Fruit fly (Drosophila melanogaster): ENCODE measurements around the gene pigeon.

The pigeon gene

dm6 chr2L:19191789-19192297 is 6.0 kb downstream of the pigeon start (continued):
- TF ChIP-seq gce (GFP tag; IDR thresholded peaks at IDR 0.05): 0 out of 3 replicates have a peak, but pooled peaks have one; percentile 30
- TF ChIP-seq odd (GFP tag; optimal IDR thresholded peaks at IDR 0.05): peak; percentile 67
- peak; percentile 26; the same call in 1 of the 2 replicates for TF ChIP-seq HLH3B (GFP tag; IDR thresholded peaks at IDR 0.05)
- peak; percentile 41 for TF ChIP-seq trem (tag; optimal IDR thresholded peaks at IDR 0.05)
- peak; percentile 67 for TF ChIP-seq Sox100B (GFP tag; optimal IDR thresholded peaks at IDR 0.05)
- peak; percentile 54 for TF ChIP-seq CTCF (GFP tag; optimal IDR thresholded peaks at IDR 0.05)
- TF ChIP-seq CG10209 (GFP tag; optimal IDR thresholded peaks at IDR 0.05): peak; percentile 28
- TF ChIP-seq CG2712 (tag; optimal IDR thresholded peaks at IDR 0.05): peak; percentile 62
- TF ChIP-seq nau (GFP tag; optimal IDR thresholded peaks at IDR 0.05): peak; percentile 68
- peak; percentile 73 for TF ChIP-seq CG31441 (GFP tag; IDR thresholded peaks at IDR 0.05)
- no peak for TF ChIP-seq CG1602 (GFP tag; optimal IDR thresholded peaks at IDR 0.05)
- peak; percentile 52 for TF ChIP-seq CG3407 (GFP tag; optimal IDR thresholded peaks at IDR 0.05)
- peak; percentile 42 for TF ChIP-seq CG4328 (GFP tag; optimal IDR thresholded peaks at IDR 0.05)
- peak; percentile 0 for TF ChIP-seq PHDP (tag; optimal IDR thresholded peaks at IDR 0.05)
- TF ChIP-seq ems (GFP tag; optimal IDR thresholded peaks at IDR 0.05): no peak

dm6 chr2L:19193703-19194102 is 7.9 kb downstream of the pigeon start:
- TF ChIP-seq B-H2 (GFP tag; optimal IDR thresholded peaks at IDR 0.05) (no peak), klu (GFP tag; IDR thresholded peaks at IDR 0.05) (no peak), GATAe (GFP tag; conservative IDR thresholded peaks at IDR 0.05) (no peak), CG10959 (GFP tag; IDR thresholded peaks at IDR 0.05) (peak; percentile 47; the same call in 1 of the 2 replicates), Antp (GFP tag; optimal IDR thresholded peaks at IDR 0.05) (peak; percentile 9), az2 (GFP tag; optimal IDR thresholded peaks at IDR 0.05) (peak; percentile 0), Sry-β (GFP tag; optimal IDR thresholded peaks at IDR 0.05) (no peak), CG2202 (tag; optimal IDR thresholded peaks at IDR 0.05) (no peak), hb (GFP tag; IDR thresholded peaks at IDR 0.05; ENCODE audit: partially characterized antibody) (no peak), CG4854 (GFP tag; optimal IDR thresholded peaks at IDR 0.05) (no peak), CG8089 (GFP tag; optimal IDR thresholded peaks at IDR 0.05) (no peak), otp (GFP tag; IDR thresholded peaks at IDR 0.05) (no peak), bowl (GFP tag; IDR thresholded peaks at IDR 0.05) (no peak), Xbp1 (GFP tag; optimal IDR thresholded peaks at IDR 0.05) (peak; percentile 35), CG18262 (tag; optimal IDR thresholded peaks at IDR 0.05) (peak; percentile 7), Atf-2 (GFP tag; optimal IDR thresholded peaks at IDR 0.05) (no peak), CG3726 (GFP tag; IDR thresholded peaks at IDR 0.05) (no peak), CG18476 (GFP tag; optimal IDR thresholded peaks at IDR 0.05) (no peak), CG9727 (GFP tag; optimal IDR thresholded peaks at IDR 0.05) (peak; percentile 47), CG11504 (tag; optimal IDR thresholded peaks at IDR 0.05) (peak; percentile 37), CG11723 (GFP tag; optimal IDR thresholded peaks at IDR 0.05) (no peak), CG3407 (GFP tag; optimal IDR thresholded peaks at IDR 0.05) (no peak), kay (GFP tag; optimal IDR thresholded peaks at IDR 0.05) (no peak), tx (GFP tag; optimal IDR thresholded peaks at IDR 0.05) (no peak), Atf6 (GFP tag; IDR thresholded peaks at IDR 0.05) (no peak), exex (tag; optimal IDR thresholded peaks at IDR 0.05) (no peak), Elba2 (GFP tag; optimal IDR thresholded peaks at IDR 0.05) (no peak), Nf-YC (tag; optimal IDR thresholded peaks at IDR 0.05) (no peak), fd96Cb (tag; optimal IDR thresholded peaks at IDR 0.05) (peak; percentile 18), Nf-YA (GFP tag; IDR thresholded peaks at IDR 0.05) (no peak), sna (GFP tag; IDR thresholded peaks at IDR 0.05; ENCODE audit: partially characterized antibody) (no peak), NC2β (GFP tag; optimal IDR thresholded peaks at IDR 0.05) (no peak), Tbp (GFP tag; optimal IDR thresholded peaks at IDR 0.05) (no peak), CG17802 (tag; optimal IDR thresholded peaks at IDR 0.05) (no peak), Vsx1 (GFP tag; optimal IDR thresholded peaks at IDR 0.05) (no peak), twi (tag; optimal IDR thresholded peaks at IDR 0.05) (peak; percentile 7), gcm2 (GFP tag; optimal IDR thresholded peaks at IDR 0.05) (no peak), CTCF (GFP tag; optimal IDR thresholded peaks at IDR 0.05) (no peak)
